Worm (Caenorhabditis elegans): Measurements from ENCODE around the gene sax-2.

- no peak for TF ChIP-seq elt-3 (tag; optimal IDR thresholded peaks at IDR 0.05)
- TF ChIP-seq nhr-77 (tag; optimal IDR thresholded peaks at IDR 0.05) = no peak
- TF ChIP-seq lsy-2 (tag; optimal IDR thresholded peaks at IDR 0.05) = peak; percentile 27 to 66
- TF ChIP-seq isw-1 (GFP tag; IDR thresholded peaks at IDR 0.05) = no peak
- no peak for TF ChIP-seq nhr-28 (tag; optimal IDR thresholded peaks at IDR 0.05)
- TF ChIP-seq lin-13 (GFP tag; optimal IDR thresholded peaks at IDR 0.05) = no peak
Measured at ce11 chrIII:5153137-5153536, 43.6 kb downstream of the sax-2 start, which contains the start of the genes rbm-42 and grwd-1.

Data from whole organism, L1 larva.